Worm (Caenorhabditis elegans) whole organism, young adult: ENCODE measurements around the gene gly-6.
A peak's percentile ranks its signal among the peaks of the same experiment; 100 is the strongest.

Source experiments
- D2030.7 ChIP-seq: fragments of 200-800 bp; sonication (Bioruptor generic); IDR thresholded peaks from 2 replicates; pipeline ENCODE4 v1.3.6; 2022; ENCODE audit warnings: missing genetic modification reagents, missing genetic modification characterization, missing compliant biosample characterization
- F33H1.4 ChIP-seq: fragments of 200-800 bp; sonication (Bioruptor generic); IDR thresholded peaks from 2 replicates; pipeline ENCODE4 v1.3.6; 2022; ENCODE audit warnings: missing genetic modification reagents, missing genetic modification characterization, missing compliant biosample characterization
- F57A8.1 ChIP-seq: fragments of 200-800 bp; sonication (Bioruptor generic); optimal IDR thresholded peaks from 2 replicates; lab custom pipeline; 2018; ENCODE audit warnings: mild to moderate bottlenecking, missing genetic modification characterization, moderate library complexity, missing compliant biosample characterization
- F57C9.4 ChIP-seq: sonication (generic microtip); optimal IDR thresholded peaks from 2 replicates; lab custom pipeline; 2017; ENCODE audit warnings: mild to moderate bottlenecking, missing genetic modification characterization, missing compliant biosample characterization
- K12H6.12 ChIP-seq: fragments of 200-800 bp; sonication (Bioruptor generic); optimal IDR thresholded peaks from 2 replicates; lab custom pipeline; 2018; ENCODE audit warnings: mild to moderate bottlenecking, missing genetic modification characterization, missing compliant biosample characterization
- Y53G8AR.9 ChIP-seq: fragments of 200-800 bp; sonication (Bioruptor generic); conservative IDR thresholded peaks from 2 replicates; pipeline ENCODE4 v1.3.6; 2022; ENCODE audit warnings: missing genetic modification reagents, missing genetic modification characterization, missing compliant biosample characterization
- akir-1 ChIP-seq: fragments of 200-800 bp; sonication (Bioruptor generic); optimal IDR thresholded peaks from 2 replicates; lab custom pipeline; 2018; ENCODE audit warnings: mild to moderate bottlenecking, missing genetic modification characterization, moderate library complexity, missing compliant biosample characterization
- aptf-3 ChIP-seq: fragments of 200-800 bp; sonication (Bioruptor generic); IDR thresholded peaks from 2 replicates; pipeline ENCODE4 v1.3.6; 2022; ENCODE audit warnings: missing genetic modification characterization, missing compliant biosample characterization
- atf-7 ChIP-seq: sonication (generic microtip); optimal IDR thresholded peaks from 2 replicates; lab custom pipeline; 2017; ENCODE audit warnings: mild to moderate bottlenecking, missing genetic modification characterization, missing compliant biosample characterization
- attf-6 ChIP-seq: fragments of 200-800 bp; sonication (Bioruptor generic); IDR thresholded peaks from 2 replicates; pipeline ENCODE4 v1.3.6; 2022; ENCODE audit warnings: missing genetic modification reagents, missing genetic modification characterization, missing compliant biosample characterization
- ccch-3 ChIP-seq: fragments of 200-800 bp; sonication (Bioruptor generic); optimal IDR thresholded peaks from 2 replicates; lab custom pipeline; 2018; ENCODE audit warnings: mild to moderate bottlenecking, missing genetic modification characterization, missing compliant biosample characterization
- cebp-1 ChIP-seq, 2 experiments: fragments of 200-800 bp in 1 of 2; sonication (Bioruptor generic) in 1 of 2; sonication (generic microtip) in 1 of 2; IDR thresholded peaks in 1 of 2; optimal IDR thresholded peaks in 1 of 2; 2 replicates each; pipeline versions ENCODE4 v1.3.6 to Lab custom; 2017 to 2022; ENCODE audit warnings: missing compliant biosample characterization in 2 of 2, missing genetic modification characterization in 2 of 2, mild to moderate bottlenecking in 1 of 2, missing genetic modification reagents in 1 of 2, moderate library complexity in 1 of 2
- dox-1 ChIP-seq: fragments of 200-800 bp; sonication (Bioruptor generic); IDR thresholded peaks from 2 replicates; pipeline ENCODE4 v1.3.6; 2022; ENCODE audit warnings: missing genetic modification reagents, missing genetic modification characterization, missing compliant biosample characterization
- efl-1 ChIP-seq: fragments of 150-350 bp; optimal IDR thresholded peaks from 2 replicates; lab custom pipeline; 2014; ENCODE audit warnings: missing biosample characterization, missing genetic modification reagents, missing genetic modification characterization
- egrh-3 ChIP-seq: fragments of 200-800 bp; sonication (Bioruptor generic); IDR thresholded peaks from 2 replicates; pipeline ENCODE4 v1.3.6; 2022; ENCODE audit warnings: missing genetic modification reagents, missing genetic modification characterization, missing compliant biosample characterization
- fkh-3 ChIP-seq: sonication (generic microtip); optimal IDR thresholded peaks from 2 replicates; lab custom pipeline; 2016; ENCODE audit warnings: mild to moderate bottlenecking, missing genetic modification characterization, missing compliant biosample characterization
- him-1 ChIP-seq: sonication (generic microtip); optimal IDR thresholded peaks from 2 replicates; lab custom pipeline; 2016; ENCODE audit warnings: missing genotype, missing genetic modification reagents, missing genetic modification characterization, missing compliant biosample characterization
- hmg-1.2 ChIP-seq: fragments of 200-800 bp; sonication (Bioruptor generic); IDR thresholded peaks from 2 replicates; pipeline ENCODE4 v1.3.6; 2022; ENCODE audit warnings: missing genetic modification reagents, missing genetic modification characterization, missing compliant biosample characterization
- lin-54 ChIP-seq: fragments of 200-800 bp; sonication (Bioruptor generic); optimal IDR thresholded peaks from 2 replicates; lab custom pipeline; 2018; ENCODE audit warnings: mild to moderate bottlenecking, missing genetic modification characterization, missing compliant biosample characterization
- lir-1 ChIP-seq: fragments of 200-800 bp; sonication (Bioruptor generic); conservative IDR thresholded peaks from 2 replicates; pipeline ENCODE4 v1.3.6; 2022; ENCODE audit warnings: missing genetic modification reagents, missing genetic modification characterization, missing compliant biosample characterization
- lsl-1 ChIP-seq: fragments of 200-800 bp; sonication (Bioruptor generic); optimal IDR thresholded peaks from 2 replicates; lab custom pipeline; 2018; ENCODE audit warnings: mild to moderate bottlenecking, missing genetic modification characterization, moderate library complexity, missing compliant biosample characterization
- madf-3 ChIP-seq: fragments of 200-800 bp; sonication (Bioruptor generic); IDR thresholded peaks from 2 replicates; pipeline ENCODE4 v1.3.6; 2022; ENCODE audit warnings: missing genetic modification reagents, missing genetic modification characterization, missing compliant biosample characterization
- madf-6 ChIP-seq: fragments of 200-800 bp; sonication (Bioruptor generic); IDR thresholded peaks from 2 replicates; pipeline ENCODE4 v1.3.6; 2022; ENCODE audit warnings: missing genetic modification reagents, missing genetic modification characterization, missing compliant biosample characterization
- madf-8 ChIP-seq: fragments of 200-800 bp; sonication (Bioruptor generic); conservative IDR thresholded peaks from 2 replicates; pipeline ENCODE4 v1.3.6; 2022; ENCODE audit warnings: missing genetic modification reagents, missing genetic modification characterization, missing compliant biosample characterization
- mcd-1 ChIP-seq: fragments of 200-800 bp; sonication (Bioruptor generic); IDR thresholded peaks from 2 replicates; pipeline ENCODE4 v1.3.6; 2022; ENCODE audit warnings: missing genetic modification reagents, missing genetic modification characterization, missing compliant biosample characterization
- nfya-1 ChIP-seq: sonication (generic microtip); optimal IDR thresholded peaks from 2 replicates; lab custom pipeline; 2017; ENCODE audit warnings: antibody characterized with exemption, missing compliant biosample characterization, missing genetic modification characterization, borderline replicate concordance; ENCODE audit not compliant: insufficient read depth
- nfya-2 ChIP-seq: fragments of 200-800 bp; sonication (Bioruptor generic); IDR thresholded peaks from 2 replicates; pipeline ENCODE4 v1.3.6; 2022; ENCODE audit warnings: missing genetic modification reagents, missing genetic modification characterization, missing compliant biosample characterization
- nfyb-1 ChIP-seq: fragments of 200-800 bp; sonication (Bioruptor generic); IDR thresholded peaks from 2 replicates; pipeline ENCODE4 v1.3.6; 2022; ENCODE audit warnings: missing genetic modification reagents, missing genetic modification characterization, missing compliant biosample characterization
- nhr-80 ChIP-seq: sonication (generic microtip); optimal IDR thresholded peaks from 2 replicates; lab custom pipeline; 2016; ENCODE audit warnings: missing genetic modification characterization, missing compliant biosample characterization
- pbrm-1 ChIP-seq: fragments of 200-800 bp; sonication (Bioruptor generic); IDR thresholded peaks from 2 replicates; pipeline ENCODE4 v1.3.6; 2022; ENCODE audit warnings: missing genetic modification reagents, missing genetic modification characterization, missing compliant biosample characterization
- snpc-1.1 ChIP-seq: sonication (generic microtip); optimal IDR thresholded peaks from 2 replicates; lab custom pipeline; 2017; ENCODE audit warnings: missing genetic modification characterization, mild to moderate bottlenecking, missing compliant biosample characterization, antibody characterized with exemption, moderate library complexity, missing genotype, missing genetic modification reagents; ENCODE audit not compliant: insufficient read depth
- snpc-1.3 ChIP-seq: sonication (generic microtip); optimal IDR thresholded peaks from 2 replicates; lab custom pipeline; 2017; ENCODE audit warnings: missing genetic modification characterization, mild to moderate bottlenecking, missing compliant biosample characterization, antibody characterized with exemption, moderate library complexity, missing genotype, missing genetic modification reagents; ENCODE audit not compliant: insufficient read depth
- somi-1 ChIP-seq: fragments of 200-800 bp; sonication (Bioruptor generic); optimal IDR thresholded peaks from 2 replicates; lab custom pipeline; 2018; ENCODE audit warnings: mild to moderate bottlenecking, missing genetic modification characterization, missing compliant biosample characterization
- unc-62 ChIP-seq: fragments of 150-350 bp; optimal IDR thresholded peaks from 2 replicates; lab custom pipeline; 2014; ENCODE audit warnings: missing biosample characterization, missing genetic modification reagents, missing genetic modification characterization
- xnd-1 ChIP-seq: sonication (generic microtip); optimal IDR thresholded peaks from 2 replicates; lab custom pipeline; 2016; ENCODE audit warnings: missing genotype, missing genetic modification reagents, missing genetic modification characterization, missing compliant biosample characterization
- ztf-26 ChIP-seq: sonication (generic microtip); optimal IDR thresholded peaks from 2 replicates; lab custom pipeline; 2017; ENCODE audit warnings: missing genetic modification characterization, missing compliant biosample characterization
- ztf-6 ChIP-seq: fragments of 200-800 bp; sonication (Bioruptor generic); IDR thresholded peaks from 2 replicates; pipeline ENCODE4 v1.3.6; 2022; ENCODE audit warnings: missing genetic modification reagents, missing genetic modification characterization, missing compliant biosample characterization

The gly-6 gene

DNA sequence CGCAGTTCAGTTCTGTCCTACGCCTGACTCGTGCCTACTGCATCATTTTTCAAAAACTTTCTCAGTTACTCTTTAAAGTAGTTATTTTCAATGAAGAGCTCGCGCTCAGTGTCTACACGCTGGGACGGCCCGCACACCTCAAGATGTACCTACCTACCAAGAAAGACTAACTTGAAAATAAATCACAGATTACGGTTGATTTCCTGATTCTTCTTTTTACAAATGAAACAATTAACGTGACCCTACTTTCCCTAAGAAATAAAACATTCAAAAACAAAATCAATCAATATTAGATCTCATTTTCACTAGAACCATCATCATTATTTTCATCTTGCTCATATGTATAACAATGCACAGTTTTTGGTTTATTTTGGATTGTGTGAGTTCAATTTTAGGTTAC is 9.6 kb downstream of the gly-6 start, which contains the start of gene H38K22.7 (continued):
- TF ChIP-seq ccch-3 (no peak), egrh-3 (GFP tag; lab: Robert Waterston, UW) (no peak)

DNA sequence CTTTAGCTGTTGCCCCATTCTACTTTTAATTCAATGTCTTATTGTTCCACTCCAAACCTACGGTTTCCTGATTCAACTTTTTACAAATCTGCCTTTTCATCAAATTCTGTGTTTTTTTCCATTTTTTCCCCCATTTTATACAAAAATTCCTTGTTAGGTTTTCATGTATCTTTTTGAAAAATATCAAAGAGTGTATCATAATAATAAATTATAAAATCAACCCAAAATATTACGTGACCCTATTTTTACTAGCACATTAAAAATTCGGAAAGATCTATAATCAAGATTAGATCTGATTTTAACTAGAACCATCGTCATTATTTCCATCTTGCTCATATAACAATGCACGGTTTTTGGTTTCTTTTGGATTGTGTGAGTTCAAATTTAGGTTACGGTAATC is 10.9 kb downstream of the gly-6 start, which contains the start of gene H38K22.6:
Gene H38K22.6, plus strand, starts transcription at position 301 of the 400 bp plus-strand sequence.
- TF ChIP-seq F57A8.1 (GFP tag; lab: Kevin White, UChicago) (no peak), snpc-1.1 (tag; lab: Kevin White, UChicago) (no peak), cebp-1 (GFP tag; IDR thresholded peaks at IDR 0.05; lab: Robert Waterston, UW) (no peak), cebp-1 (tag; optimal IDR thresholded peaks at IDR 0.05; lab: Kevin White, UChicago) (no peak), dox-1 (no peak), ztf-6 (GFP tag; lab: Robert Waterston, UW) (no peak), fkh-3 (tag; lab: Kevin White, UChicago) (no peak), him-1 (tag; lab: Kevin White, UChicago) (no peak), nfya-2 (no peak), lir-1 (GFP tag; lab: Robert Waterston, UW) (no peak), D2030.7 (GFP tag; lab: Robert Waterston, UW) (no peak)

DNA sequence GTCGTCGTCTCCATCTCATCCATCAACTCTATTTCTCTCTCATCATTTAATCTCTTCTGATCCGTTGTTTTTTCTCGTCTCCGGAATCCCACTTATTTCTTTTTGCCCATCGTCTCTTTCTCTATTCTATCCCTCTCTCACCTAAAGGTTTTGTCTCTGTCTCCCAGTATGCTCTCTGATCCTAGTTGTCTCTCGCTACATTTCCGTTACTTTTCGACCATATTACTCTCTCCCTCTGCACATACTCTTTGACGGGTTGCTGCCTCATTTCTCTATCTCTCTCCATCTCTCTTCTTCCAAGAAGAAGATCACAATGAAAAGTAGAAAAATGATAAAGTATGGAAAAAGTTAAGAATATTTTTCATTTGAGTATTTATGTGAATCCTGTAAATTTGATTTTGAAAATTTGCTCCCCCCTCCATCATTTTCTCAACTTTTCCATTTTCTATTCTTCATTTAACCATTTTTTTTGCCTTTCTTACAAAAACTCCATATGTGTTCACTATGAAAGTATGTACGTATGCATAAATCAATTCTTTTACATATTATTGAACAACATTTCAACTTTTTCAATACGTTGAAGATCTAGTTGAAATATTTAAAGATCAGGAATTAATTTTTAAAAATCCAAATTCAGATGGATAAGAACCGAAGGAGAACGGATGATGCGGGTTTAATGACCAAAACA is 13.8 kb downstream of the gly-6 start, which contains the start of gene tag-131:
Gene tag-131, plus strand, starts transcription at position 638 of the 688 bp plus-strand sequence.
- no peak for TF ChIP-seq unc-62 (GFP tag; lab: Kevin White, UChicago)
- no peak for TF ChIP-seq attf-6 (GFP tag; lab: Robert Waterston, UW)
- TF ChIP-seq hmg-1.2 (GFP tag; lab: Robert Waterston, UW): peak; percentile 20; the same call in 1 of the 2 replicates

ce11 chrIII:4314502-4314901 is 16.5 kb downstream of the gly-6 start:
- TF ChIP-seq nhr-80 (tag; lab: Kevin White, UChicago) (peak; percentile 45), lin-54 (GFP tag; lab: Kevin White, UChicago) (no peak)

DNA sequence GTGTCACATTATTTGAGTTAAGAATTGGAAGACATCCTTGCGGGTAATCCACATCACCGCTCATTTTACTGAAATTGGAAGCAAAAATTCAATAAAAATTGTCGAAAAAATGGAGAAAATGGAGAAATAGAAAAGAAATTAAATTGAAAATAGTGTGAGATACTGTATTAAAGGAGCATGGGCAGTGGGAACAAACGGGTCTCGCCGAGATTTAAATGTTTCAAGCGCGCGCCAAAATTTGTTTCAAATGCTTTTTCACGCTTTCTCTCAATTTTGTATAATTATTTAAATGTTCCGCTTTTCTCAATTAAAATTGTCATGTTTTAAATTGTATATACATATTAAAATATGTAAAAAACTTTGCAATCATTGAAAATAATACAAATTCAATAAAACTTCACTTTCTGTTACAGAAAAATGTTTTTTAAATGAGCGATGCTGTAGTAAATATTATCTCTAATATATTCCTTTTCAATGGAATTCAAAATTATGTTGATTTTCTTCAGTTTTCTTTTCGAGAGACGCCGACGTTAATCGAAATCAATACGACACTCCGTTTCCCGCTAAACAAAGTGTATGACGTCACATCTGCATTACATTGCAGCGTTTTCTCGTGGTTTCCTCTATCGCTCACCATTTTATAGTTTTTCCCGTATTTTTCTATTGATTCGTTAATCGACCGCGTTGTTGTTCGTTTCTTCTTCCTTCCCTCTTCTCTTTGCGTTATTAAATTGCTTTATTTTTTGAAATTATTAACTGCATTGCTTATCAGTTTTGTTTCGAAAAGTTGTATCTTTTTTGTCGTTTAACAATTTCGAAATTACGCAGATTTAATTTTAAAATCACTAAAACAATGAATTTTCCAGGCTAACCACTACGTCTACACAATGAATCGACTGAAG is 17.7 kb downstream of the gly-6 start, which contains the start of the genes evl-14 and dcn-1:
Gene evl-14, minus strand, starts transcription at position 68 of the 902 bp plus-strand sequence.
Gene dcn-1, plus strand, starts transcription at position 852 of the 902 bp plus-strand sequence.
- peak; percentile 47; the same call in 1 of the 2 replicates for TF ChIP-seq hmg-1.2 (GFP tag; lab: Robert Waterston, UW)
- TF ChIP-seq unc-62 (GFP tag; lab: Kevin White, UChicago): no peak
- TF ChIP-seq xnd-1: peak; percentile 80
- TF ChIP-seq madf-8 (GFP tag; lab: Robert Waterston, UW): peak; percentile 87
- TF ChIP-seq atf-7 (tag; lab: Kevin White, UChicago): peak; percentile 79
- peak; percentile 94 for TF ChIP-seq F33H1.4 (GFP tag; lab: Robert Waterston, UW)
- peak; percentile 92 for TF ChIP-seq lsl-1 (GFP tag; lab: Kevin White, UChicago)
- TF ChIP-seq lin-54 (GFP tag; lab: Kevin White, UChicago): peak; percentile 68
- no peak for TF ChIP-seq ztf-26 (tag; lab: Kevin White, UChicago)
- TF ChIP-seq F57C9.4: no peak
- TF ChIP-seq mcd-1 (GFP tag; lab: Robert Waterston, UW): no peak
- peak; percentile 6 for TF ChIP-seq snpc-1.1 (tag; lab: Kevin White, UChicago)
- peak; percentile 96 for TF ChIP-seq madf-6 (GFP tag; lab: Robert Waterston, UW)
- peak; percentile 96 for TF ChIP-seq efl-1 (GFP tag; lab: Kevin White, UChicago)
- TF ChIP-seq aptf-3 (GFP tag; lab: Robert Waterston, UW): no peak
- TF ChIP-seq K12H6.12 (tag; lab: Kevin White, UChicago): peak; percentile 46
- no peak for TF ChIP-seq akir-1 (GFP tag; lab: Kevin White, UChicago)
- no peak for TF ChIP-seq pbrm-1 (GFP tag; lab: Robert Waterston, UW)
- no peak for TF ChIP-seq Y53G8AR.9 (GFP tag; lab: Robert Waterston, UW)
- no peak for TF ChIP-seq nfyb-1 (GFP tag; lab: Robert Waterston, UW)
- no peak for TF ChIP-seq somi-1 (GFP tag; lab: Kevin White, UChicago)
- peak; percentile 47 for TF ChIP-seq snpc-1.3 (tag; lab: Kevin White, UChicago)
- no peak for TF ChIP-seq nfya-1
- no peak for TF ChIP-seq madf-3 (GFP tag; lab: Robert Waterston, UW)
